Fruit fly (Drosophila melanogaster): ENCODE results near the gene CG32795.

CG32795 gene

dm6 chrX:2787857-2788256 lies 2.5 kb downstream of the CG32795 start:
- no peak for TF ChIP-seq N (GFP tag; optimal IDR thresholded peaks at IDR 0.05)
- no peak for TF ChIP-seq Dfd (GFP tag; optimal IDR thresholded peaks at IDR 0.05)
- no peak for TF ChIP-seq dsf (GFP tag; optimal IDR thresholded peaks at IDR 0.05; ENCODE audit: borderline replicate concordance)
- no peak for TF ChIP-seq Vsx2 (GFP tag; optimal IDR thresholded peaks at IDR 0.05; ENCODE audit: partially characterized antibody)
- TF ChIP-seq Jra (GFP tag; optimal IDR thresholded peaks at IDR 0.05), result no peak
- no peak for TF ChIP-seq CG9705 (GFP tag; optimal IDR thresholded peaks at IDR 0.05)
- TF ChIP-seq Rel (GFP tag; optimal IDR thresholded peaks at IDR 0.05), result no peak
- TF ChIP-seq Rel (tag; optimal IDR thresholded peaks at IDR 0.05), result no peak
- TF ChIP-seq Dif (GFP tag; optimal IDR thresholded peaks at IDR 0.05; ENCODE audit: partially characterized antibody), result no peak
- no peak for TF ChIP-seq Sp1 (GFP tag; optimal IDR thresholded peaks at IDR 0.05)
- TF ChIP-seq woc (GFP tag; optimal IDR thresholded peaks at IDR 0.05), result no peak
- no peak for TF ChIP-seq h (GFP tag; optimal IDR thresholded peaks at IDR 0.05)
- TF ChIP-seq dmrt93B (GFP tag; optimal IDR thresholded peaks at IDR 0.05), result no peak
- no peak for TF ChIP-seq OdsH (GFP tag; optimal IDR thresholded peaks at IDR 0.05)
- TF ChIP-seq Myc (optimal IDR thresholded peaks at IDR 0.05), result no peak
- TF ChIP-seq foxo (GFP tag; optimal IDR thresholded peaks at IDR 0.05), result no peak
- TF ChIP-seq Hr78 (GFP tag; optimal IDR thresholded peaks at IDR 0.05), result no peak

- TF ChIP-seq sv (GFP tag; optimal IDR thresholded peaks at IDR 0.05) (peak; percentile 68), fru (GFP tag; optimal IDR thresholded peaks at IDR 0.05) (peak; percentile 95), ey (GFP tag; optimal IDR thresholded peaks at IDR 0.05) (peak; percentile 86), tai (GFP tag; optimal IDR thresholded peaks at IDR 0.05) (peak; percentile 78), Vsx2 (GFP tag; optimal IDR thresholded peaks at IDR 0.05; ENCODE audit: partially characterized antibody) (no peak), h (GFP tag; optimal IDR thresholded peaks at IDR 0.05) (peak; percentile 88), usp (GFP tag; optimal IDR thresholded peaks at IDR 0.05) (no peak), OdsH (GFP tag; optimal IDR thresholded peaks at IDR 0.05) (peak; percentile 82), pan (optimal IDR thresholded peaks at IDR 0.05) (no peak), CG9705 (GFP tag; optimal IDR thresholded peaks at IDR 0.05) (peak; percentile 83), psq (GFP tag; optimal IDR thresholded peaks at IDR 0.05) (peak; percentile 84), dmrt93B (GFP tag; optimal IDR thresholded peaks at IDR 0.05) (peak; percentile 81), Hr83 (GFP tag; optimal IDR thresholded peaks at IDR 0.05; ENCODE audit: poor library complexity, severe bottlenecking) (no peak), N (GFP tag; optimal IDR thresholded peaks at IDR 0.05) (no peak), Hnf4 (GFP tag; optimal IDR thresholded peaks at IDR 0.05) (peak; percentile 64), Abd-B (GFP tag; optimal IDR thresholded peaks at IDR 0.05) (no peak), sage (GFP tag; optimal IDR thresholded peaks at IDR 0.05) (peak; percentile 74), dl (GFP tag; optimal IDR thresholded peaks at IDR 0.05; ENCODE audit: insufficient read depth in 1 of 2, partially characterized antibody in 2 of 2) (no peak), Hr78 (GFP tag; optimal IDR thresholded peaks at IDR 0.05) (no peak), CrebA (GFP tag; optimal IDR thresholded peaks at IDR 0.05; ENCODE audit: borderline replicate concordance) (peak; percentile 72), Dfd (GFP tag; optimal IDR thresholded peaks at IDR 0.05) (no peak), Myc (optimal IDR thresholded peaks at IDR 0.05) (no peak), rgr (GFP tag; optimal IDR thresholded peaks at IDR 0.05) (peak; percentile 86), GATAd (GFP tag; optimal IDR thresholded peaks at IDR 0.05) (peak; percentile 42), lola (GFP tag; optimal IDR thresholded peaks at IDR 0.05) (no peak), dsf (GFP tag; optimal IDR thresholded peaks at IDR 0.05; ENCODE audit: borderline replicate concordance) (peak; percentile 17), foxo (GFP tag; optimal IDR thresholded peaks at IDR 0.05) (peak in 1 of 2 experiments; percentile 92), CG32264 (GFP tag; optimal IDR thresholded peaks at IDR 0.05) (peak; percentile 57), brk (GFP tag; optimal IDR thresholded peaks at IDR 0.05) (peak; percentile 56), Jra (GFP tag; optimal IDR thresholded peaks at IDR 0.05) (peak; percentile 44), Sp1 (GFP tag; optimal IDR thresholded peaks at IDR 0.05) (peak; percentile 89), jim (GFP tag; optimal IDR thresholded peaks at IDR 0.05) (no peak), Mio (GFP tag; optimal IDR thresholded peaks at IDR 0.05) (peak; percentile 13), Rel (GFP tag; optimal IDR thresholded peaks at IDR 0.05) (peak; percentile 55), Rel (tag; optimal IDR thresholded peaks at IDR 0.05) (peak; percentile 57), Dif (GFP tag; optimal IDR thresholded peaks at IDR 0.05; ENCODE audit: partially characterized antibody) (no peak), br (GFP tag; optimal IDR thresholded peaks at IDR 0.05) (peak; percentile 85), woc (GFP tag; optimal IDR thresholded peaks at IDR 0.05) (peak; percentile 80), HLH106 (tag; optimal IDR thresholded peaks at IDR 0.05) (peak; percentile 93)
Measured at dm6 chrX:2787267-2787666, 3.1 kb downstream of the CG32795 start.
